Worm (Caenorhabditis elegans) whole organism, midembryonic: ENCODE data around the gene arrd-1.

Experiments used
- T22C8.4 ChIP-seq: fragments of 200-800 bp; sonication (Bioruptor generic); IDR thresholded peaks from 2 replicates; pipeline ENCODE4 v1.3.6; 2022; ENCODE audit warnings: missing genetic modification characterization, missing compliant biosample characterization
- flt-1 ChIP-seq: fragments of 200-800 bp; sonication (Bioruptor generic); IDR thresholded peaks from 2 replicates; pipeline ENCODE4 v1.3.6; 2022; ENCODE audit warnings: missing genetic modification characterization, missing compliant biosample characterization
- klf-2 ChIP-seq: fragments of 200-800 bp; sonication (Bioruptor generic); conservative IDR thresholded peaks from 2 replicates; pipeline ENCODE4 v1.3.6; 2022; ENCODE audit warnings: missing genetic modification reagents, missing genetic modification characterization, missing compliant biosample characterization
- ref-1 ChIP-seq: fragments of 200-800 bp; sonication (Bioruptor generic); conservative IDR thresholded peaks from 2 replicates; pipeline ENCODE4 v1.3.6; 2022; ENCODE audit warnings: missing genetic modification reagents, missing genetic modification characterization, missing compliant biosample characterization
- tab-1 ChIP-seq: fragments of 200-800 bp; sonication (Bioruptor generic); IDR thresholded peaks from 2 replicates; pipeline ENCODE4 v1.3.6; 2022; ENCODE audit warnings: missing genetic modification characterization, missing compliant biosample characterization
- ztf-23 ChIP-seq: fragments of 200-800 bp; sonication (Bioruptor generic); IDR thresholded peaks from 2 replicates; pipeline ENCODE4 v1.3.6; 2022; ENCODE audit warnings: missing genetic modification reagents, missing genetic modification characterization, missing compliant biosample characterization

DNA sequence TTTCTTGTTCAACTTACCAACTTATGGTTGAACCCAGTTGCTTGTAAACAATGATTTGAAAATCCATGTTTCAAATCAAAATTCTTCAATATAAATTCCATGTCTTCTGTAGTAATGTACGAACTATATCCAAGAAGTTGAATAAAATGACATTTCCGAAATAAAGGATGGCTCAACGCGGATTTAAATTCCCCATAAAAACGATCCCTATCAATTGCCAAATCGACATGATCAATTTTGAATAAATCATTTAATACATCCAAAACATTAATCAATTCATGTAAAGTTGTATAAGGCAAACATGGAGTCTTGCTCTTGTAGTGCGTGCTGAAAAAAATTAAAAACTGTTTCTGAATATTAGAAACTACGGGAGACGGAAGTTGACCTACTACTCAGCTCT, 36.2 kb upstream of the arrd-1 start, which contains the start of gene W08F4.10:
- TF ChIP-seq ztf-23 (GFP tag; lab: Robert Waterston, UW) (no peak), tab-1 (GFP tag; lab: Robert Waterston, UW) (no peak), flt-1 (no peak), T22C8.4 (no peak), ref-1 (no peak), klf-2 (GFP tag; lab: Robert Waterston, UW) (no peak)
